Fruit fly (Drosophila melanogaster): Measurements from ENCODE around the gene Ask1.

dm6 chr3R:19830973-19831372 is 48.5 kb upstream of the Ask1 start:
- TF ChIP-seq EcR (GFP tag; optimal IDR thresholded peaks at IDR 0.05), result no peak
- TF ChIP-seq CG10348 (GFP tag; IDR thresholded peaks at IDR 0.05), result no peak
- no peak for TF ChIP-seq CG4496 (GFP tag; IDR thresholded peaks at IDR 0.05)
- no peak for TF ChIP-seq rn (GFP tag; IDR thresholded peaks at IDR 0.05)
- TF ChIP-seq CG8301 (tag; optimal IDR thresholded peaks at IDR 0.05), result no peak
- no peak for TF ChIP-seq CG9948 (tag; optimal IDR thresholded peaks at IDR 0.05)
- no peak for TF ChIP-seq Pif1B (GFP tag; optimal IDR thresholded peaks at IDR 0.05)
- TF ChIP-seq CG13204 (GFP tag; optimal IDR thresholded peaks at IDR 0.05), result no peak
- TF ChIP-seq Snoo (tag; optimal IDR thresholded peaks at IDR 0.05), result no peak
- no peak for TF ChIP-seq gl (tag; optimal IDR thresholded peaks at IDR 0.05)
- no peak for TF ChIP-seq CG12605 (GFP tag; IDR thresholded peaks at IDR 0.05)
- TF ChIP-seq CG34367 (tag; optimal IDR thresholded peaks at IDR 0.05), result no peak
- TF ChIP-seq CG32121 (GFP tag; IDR thresholded peaks at IDR 0.05), result no peak

Measured in whole organism, pupa.